Worm (Caenorhabditis elegans): ENCODE measurements around the gene C08B6.3.

ce11 chrV:10123324-10123723 is 11.2 kb upstream of the C08B6.3 start, which contains the start of gene C08B6.6:
- TF ChIP-seq dao-5 (tag; optimal IDR thresholded peaks at IDR 0.05): no peak
- no peak for TF ChIP-seq W03F9.2 (tag; optimal IDR thresholded peaks at IDR 0.05)

Data from whole organism, L4/young adult.